Fruit fly (Drosophila melanogaster): Measurements from ENCODE around the gene dgrn.
A peak's percentile ranks its signal among the peaks of the same experiment; 100 is the strongest.

Gene dgrn

dm6 chr3R:5861218-5861902 is 36.9 kb downstream of the dgrn start (continued):
- TF ChIP-seq eg (GFP tag; IDR thresholded peaks at IDR 0.05) (peak; percentile 49; the same call in 1 of the 3 replicates), Lpt (GFP tag; optimal IDR thresholded peaks at IDR 0.05) (no peak), Smox (GFP tag; optimal IDR thresholded peaks at IDR 0.05) (peak; percentile 62), Eip78C (GFP tag) (peak; percentile 85), CG6163 (GFP tag; IDR thresholded peaks at IDR 0.05) (0 out of 3 replicates have a peak, but pooled peaks have one; percentile 45), svp (GFP tag) (no peak), Hr4 (GFP tag; optimal IDR thresholded peaks at IDR 0.05) (peak; percentile 45), Sox15 (GFP tag; optimal IDR thresholded peaks at IDR 0.05) (no peak), CG15336 (GFP tag; IDR thresholded peaks at IDR 0.05) (peak; percentile 26; the same call in 1 of the 2 replicates), topi (GFP tag; optimal IDR thresholded peaks at IDR 0.05) (peak; percentile 61), CG8119 (GFP tag; IDR thresholded peaks at IDR 0.05) (no peak), net (GFP tag; optimal IDR thresholded peaks at IDR 0.05) (peak; percentile 46), Sox102F (GFP tag; optimal IDR thresholded peaks at IDR 0.05) (peak; percentile 29), fkh (GFP tag; optimal IDR thresholded peaks at IDR 0.05) (peak; percentile 58), OdsH (GFP tag; optimal IDR thresholded peaks at IDR 0.05) (peak; percentile 39)

DNA sequence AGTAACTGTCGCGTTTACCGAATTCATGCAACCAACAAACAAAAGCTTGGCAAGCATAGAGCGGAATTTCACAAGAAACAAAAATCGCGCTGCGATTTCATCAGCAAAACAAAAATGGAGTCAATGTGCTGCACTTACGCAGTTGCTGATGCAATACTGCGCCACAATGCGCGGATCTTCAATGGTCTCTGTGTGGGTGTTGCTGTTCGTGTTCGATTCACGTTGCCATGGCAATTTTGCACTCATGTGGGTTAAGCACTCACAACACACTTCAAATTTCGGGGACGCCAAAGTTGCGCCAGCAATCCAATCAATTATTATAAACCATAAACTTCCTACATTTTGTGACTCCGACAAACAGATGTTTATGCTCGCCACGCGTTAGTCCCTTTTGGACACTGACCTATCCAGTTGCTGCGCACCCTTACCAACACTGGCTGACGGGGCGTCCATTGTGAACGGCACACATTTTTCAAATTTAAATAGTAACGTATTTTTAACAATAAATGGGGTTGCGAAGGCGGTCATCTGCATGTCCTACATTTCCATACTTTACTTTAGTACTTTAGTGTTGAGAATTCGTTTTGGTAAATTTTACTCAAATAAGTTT is 37.7 kb downstream of the dgrn start, which contains the start of gene CG2017:
TSS of gene CG2017 (minus strand) at position 374 of the 610 bp plus-strand sequence.
- TF ChIP-seq acj6 (GFP tag; optimal IDR thresholded peaks at IDR 0.05) (no peak), CG7368 (GFP tag; optimal IDR thresholded peaks at IDR 0.05) (no peak), Ets96B (tag; optimal IDR thresholded peaks at IDR 0.05) (no peak), Blimp-1 (GFP tag; optimal IDR thresholded peaks at IDR 0.05) (no peak), CG8632 (GFP tag; optimal IDR thresholded peaks at IDR 0.05) (no peak), Hr39 (GFP tag; optimal IDR thresholded peaks at IDR 0.05) (peak; percentile 22), CG6792 (GFP tag; optimal IDR thresholded peaks at IDR 0.05) (no peak), CG10669 (GFP tag; optimal IDR thresholded peaks at IDR 0.05) (no peak), Lpt (GFP tag; optimal IDR thresholded peaks at IDR 0.05) (no peak), Ets21C (GFP tag; optimal IDR thresholded peaks at IDR 0.05) (peak; percentile 15), Met (GFP tag; optimal IDR thresholded peaks at IDR 0.05) (peak; percentile 44), CG11294 (GFP tag; IDR thresholded peaks at IDR 0.05) (no peak), svp (GFP tag) (peak; percentile 83), CG8119 (GFP tag; IDR thresholded peaks at IDR 0.05) (no peak), CG15336 (GFP tag; IDR thresholded peaks at IDR 0.05) (peak; percentile 34; the same call in 1 of the 2 replicates), Eip93F (GFP tag; optimal IDR thresholded peaks at IDR 0.05) (no peak), fkh (GFP tag; optimal IDR thresholded peaks at IDR 0.05) (no peak), pdm3 (GFP tag; optimal IDR thresholded peaks at IDR 0.05) (peak; percentile 11), Sox102F (GFP tag; optimal IDR thresholded peaks at IDR 0.05) (no peak), fd59A (GFP tag; optimal IDR thresholded peaks at IDR 0.05) (no peak), cyc (GFP tag; optimal IDR thresholded peaks at IDR 0.05) (peak; percentile 54), CG10631 (GFP tag; optimal IDR thresholded peaks at IDR 0.05) (peak; percentile 23), CG6276 (GFP tag; optimal IDR thresholded peaks at IDR 0.05) (no peak), Sox14 (GFP tag; optimal IDR thresholded peaks at IDR 0.05) (peak; percentile 77), achi (GFP tag; optimal IDR thresholded peaks at IDR 0.05) (no peak), ss (GFP tag; optimal IDR thresholded peaks at IDR 0.05) (peak in 1 of 2 experiments; percentile 3), CG16779 (tag; optimal IDR thresholded peaks at IDR 0.05) (no peak), Smox (GFP tag; optimal IDR thresholded peaks at IDR 0.05) (peak; percentile 27), salr (GFP tag; optimal IDR thresholded peaks at IDR 0.05) (no peak), fd85E (GFP tag; optimal IDR thresholded peaks at IDR 0.05) (no peak), CG32006 (GFP tag; optimal IDR thresholded peaks at IDR 0.05) (no peak), CG1621 (tag; optimal IDR thresholded peaks at IDR 0.05) (peak; percentile 21), CG3919 (GFP tag; optimal IDR thresholded peaks at IDR 0.05) (peak; percentile 49), topi (GFP tag; optimal IDR thresholded peaks at IDR 0.05) (peak; percentile 40), dac (GFP tag; optimal IDR thresholded peaks at IDR 0.05) (no peak), CG11902 (GFP tag; optimal IDR thresholded peaks at IDR 0.05) (no peak), CG6163 (GFP tag; IDR thresholded peaks at IDR 0.05) (peak; percentile 50; the same call in 1 of the 3 replicates), net (GFP tag; optimal IDR thresholded peaks at IDR 0.05) (peak; percentile 4), spab (GFP tag; optimal IDR thresholded peaks at IDR 0.05) (no peak), CG11762 (GFP tag; optimal IDR thresholded peaks at IDR 0.05; ENCODE audit: insufficient read depth) (no peak), CG6808 (GFP tag; optimal IDR thresholded peaks at IDR 0.05) (peak; percentile 5), Eip75B (GFP tag; optimal IDR thresholded peaks at IDR 0.05) (no peak)
